Fruit fly (Drosophila melanogaster): ENCODE measurements around the gene Rabex-5.

Gene Rabex-5

DNA sequence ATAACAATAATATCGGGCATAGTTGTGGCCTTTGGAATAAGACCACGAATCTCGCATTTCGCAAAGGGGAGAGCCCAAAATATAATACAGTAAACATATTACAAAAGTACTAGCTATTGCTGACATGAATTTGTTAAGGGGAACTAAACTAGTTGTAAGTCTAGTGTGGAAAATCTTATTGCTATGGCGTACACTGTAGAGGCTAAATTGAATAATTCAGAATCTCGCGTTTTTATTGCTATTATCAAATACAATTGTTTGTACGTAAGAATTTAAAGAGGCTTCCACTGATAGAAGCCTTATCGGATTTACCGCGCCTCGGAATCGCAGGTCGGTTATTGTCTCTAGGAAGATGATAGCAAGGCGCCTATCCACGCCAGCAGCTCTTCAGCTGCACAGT is 9.6 kb downstream of the Rabex-5 start:
- TF ChIP-seq CG11617 (GFP tag; optimal IDR thresholded peaks at IDR 0.05) (no peak), ovo (GFP tag; optimal IDR thresholded peaks at IDR 0.05) (no peak), CG5204 (GFP tag; optimal IDR thresholded peaks at IDR 0.05) (no peak), pad (GFP tag; optimal IDR thresholded peaks at IDR 0.05) (no peak), CG14711 (tag; optimal IDR thresholded peaks at IDR 0.05) (no peak), Clk (GFP tag; optimal IDR thresholded peaks at IDR 0.05) (no peak), CG7045 (GFP tag; optimal IDR thresholded peaks at IDR 0.05) (no peak), CG33017 (tag; optimal IDR thresholded peaks at IDR 0.05) (peak; percentile 21), toe (GFP tag; optimal IDR thresholded peaks at IDR 0.05) (no peak), cic (GFP tag; optimal IDR thresholded peaks at IDR 0.05) (peak; percentile 73), tj (GFP tag; optimal IDR thresholded peaks at IDR 0.05) (no peak), CG12768 (GFP tag; optimal IDR thresholded peaks at IDR 0.05) (peak; percentile 20)

dm6 chr3L:1307005-1307632 is 11.4 kb downstream of the Rabex-5 start, which contains the start of the genes Ctr9 and Nt5a:
Gene Ctr9 (plus strand): TSS chr3L:1307224.
Gene Nt5a (minus strand): TSS chr3L:1307418.
- peak; percentile 57 for TF ChIP-seq tj (GFP tag; optimal IDR thresholded peaks at IDR 0.05)
- no peak for TF ChIP-seq Clk (GFP tag; optimal IDR thresholded peaks at IDR 0.05)
- peak; percentile 22 for TF ChIP-seq ovo (GFP tag; optimal IDR thresholded peaks at IDR 0.05)
- TF ChIP-seq CG7101 (tag; optimal IDR thresholded peaks at IDR 0.05), result peak; percentile 70
- TF ChIP-seq CG12768 (GFP tag; optimal IDR thresholded peaks at IDR 0.05), result peak; percentile 37
- no peak for TF ChIP-seq kay (GFP tag; ENCODE audit: borderline replicate concordance)
- peak; percentile 59 for TF ChIP-seq bab1 (GFP tag; optimal IDR thresholded peaks at IDR 0.05)
- no peak for TF ChIP-seq cnc (optimal IDR thresholded peaks at IDR 0.05)
- peak; percentile 75 for TF ChIP-seq Crg-1 (GFP tag; optimal IDR thresholded peaks at IDR 0.05)
- peak; percentile 78 for TF ChIP-seq Mnt (GFP tag; optimal IDR thresholded peaks at IDR 0.05)
- TF ChIP-seq CG33017 (tag; optimal IDR thresholded peaks at IDR 0.05), result peak; percentile 13
- peak; percentile 86 for TF ChIP-seq CG1620 (GFP tag; optimal IDR thresholded peaks at IDR 0.05)
- no peak for TF ChIP-seq Hr96 (GFP tag; optimal IDR thresholded peaks at IDR 0.05)
- peak; percentile 12 for TF ChIP-seq pad (GFP tag; optimal IDR thresholded peaks at IDR 0.05)
- no peak for TF ChIP-seq CG5204 (GFP tag; optimal IDR thresholded peaks at IDR 0.05)
- TF ChIP-seq toe (GFP tag; optimal IDR thresholded peaks at IDR 0.05), result no peak
- TF ChIP-seq CG11617 (GFP tag; optimal IDR thresholded peaks at IDR 0.05), result peak; percentile 60
- peak; percentile 78 for TF ChIP-seq CG14711 (tag; optimal IDR thresholded peaks at IDR 0.05)
- TF ChIP-seq CG7045 (GFP tag; optimal IDR thresholded peaks at IDR 0.05), result peak; percentile 5
- TF ChIP-seq cic (GFP tag; optimal IDR thresholded peaks at IDR 0.05), result peak; percentile 81

dm6 chr3L:1313039-1313766 is 17.5 kb downstream of the Rabex-5 start, which contains the start of the genes sturkopf and Herc4:
Gene sturkopf (minus strand): TSS chr3L:1313377.
Gene Herc4 (plus strand): TSS chr3L:1313696.
- peak; percentile 83 for TF ChIP-seq Mnt (GFP tag; optimal IDR thresholded peaks at IDR 0.05)
- TF ChIP-seq CG5204 (GFP tag; optimal IDR thresholded peaks at IDR 0.05), result peak; percentile 90
- peak; percentile 91 for TF ChIP-seq tj (GFP tag; optimal IDR thresholded peaks at IDR 0.05)
- no peak for TF ChIP-seq kay (GFP tag; ENCODE audit: borderline replicate concordance)
- peak; percentile 81 for TF ChIP-seq CG33017 (tag; optimal IDR thresholded peaks at IDR 0.05)
- no peak for TF ChIP-seq bab1 (GFP tag; optimal IDR thresholded peaks at IDR 0.05)
- TF ChIP-seq cnc (optimal IDR thresholded peaks at IDR 0.05), result no peak
- no peak for TF ChIP-seq Hr96 (GFP tag; optimal IDR thresholded peaks at IDR 0.05)
- TF ChIP-seq CG7101 (tag; optimal IDR thresholded peaks at IDR 0.05), result peak; percentile 83
- TF ChIP-seq ovo (GFP tag; optimal IDR thresholded peaks at IDR 0.05), result peak; percentile 43
- TF ChIP-seq pad (GFP tag; optimal IDR thresholded peaks at IDR 0.05), result peak; percentile 59
- peak; percentile 82 for TF ChIP-seq CG1620 (GFP tag; optimal IDR thresholded peaks at IDR 0.05)
- peak; percentile 38 for TF ChIP-seq CG12768 (GFP tag; optimal IDR thresholded peaks at IDR 0.05)
- peak; percentile 68 for TF ChIP-seq Crg-1 (GFP tag; optimal IDR thresholded peaks at IDR 0.05)
- peak; percentile 90 for TF ChIP-seq toe (GFP tag; optimal IDR thresholded peaks at IDR 0.05)
- peak; percentile 91 for TF ChIP-seq CG11617 (GFP tag; optimal IDR thresholded peaks at IDR 0.05)
- TF ChIP-seq cic (GFP tag; optimal IDR thresholded peaks at IDR 0.05), result no peak
- TF ChIP-seq Clk (GFP tag; optimal IDR thresholded peaks at IDR 0.05), result peak; percentile 16
- TF ChIP-seq CG14711 (tag; optimal IDR thresholded peaks at IDR 0.05), result peak; percentile 43
- TF ChIP-seq CG7045 (GFP tag; optimal IDR thresholded peaks at IDR 0.05), result peak; percentile 72

DNA sequence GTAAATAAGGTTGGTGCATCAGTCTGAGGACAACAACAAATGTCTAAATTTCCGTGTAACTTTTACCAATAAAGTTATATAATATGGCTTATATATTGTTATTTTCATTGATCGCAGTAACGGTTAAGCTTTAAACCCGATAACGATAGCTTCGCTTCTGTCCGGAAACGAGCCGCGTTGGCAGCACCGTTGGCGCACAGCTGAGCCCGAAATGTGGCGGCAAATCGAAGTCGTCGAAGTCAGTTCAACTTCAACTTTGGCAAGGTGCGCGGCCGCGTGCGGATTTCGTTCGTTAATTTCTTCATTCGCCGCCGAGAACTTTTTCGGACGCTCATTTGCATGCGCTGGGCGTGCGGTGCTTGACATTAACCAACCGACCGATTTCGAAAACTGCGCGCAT is 22.5 kb downstream of the Rabex-5 start, which contains the start of gene Myo61F:
Myo61F (plus strand) TSS at position 240 of the 400 bp plus-strand sequence.
- TF ChIP-seq CG5204 (GFP tag; optimal IDR thresholded peaks at IDR 0.05), result no peak
- no peak for TF ChIP-seq ovo (GFP tag; optimal IDR thresholded peaks at IDR 0.05)
- peak; percentile 54 for TF ChIP-seq bab1 (GFP tag; optimal IDR thresholded peaks at IDR 0.05)
- TF ChIP-seq cnc (optimal IDR thresholded peaks at IDR 0.05), result no peak
- TF ChIP-seq pad (GFP tag; optimal IDR thresholded peaks at IDR 0.05), result no peak
- peak; percentile 28 for TF ChIP-seq Mnt (GFP tag; optimal IDR thresholded peaks at IDR 0.05)
- TF ChIP-seq tj (GFP tag; optimal IDR thresholded peaks at IDR 0.05), result peak; percentile 42

- TF ChIP-seq CG7045 (GFP tag; optimal IDR thresholded peaks at IDR 0.05), result no peak
- TF ChIP-seq ovo (GFP tag; optimal IDR thresholded peaks at IDR 0.05), result no peak
- no peak for TF ChIP-seq cic (GFP tag; optimal IDR thresholded peaks at IDR 0.05)
- TF ChIP-seq CG1620 (GFP tag; optimal IDR thresholded peaks at IDR 0.05), result no peak
- TF ChIP-seq Crg-1 (GFP tag; optimal IDR thresholded peaks at IDR 0.05), result no peak
- no peak for TF ChIP-seq bab1 (GFP tag; optimal IDR thresholded peaks at IDR 0.05)
- TF ChIP-seq CG5204 (GFP tag; optimal IDR thresholded peaks at IDR 0.05), result no peak
- TF ChIP-seq CG12768 (GFP tag; optimal IDR thresholded peaks at IDR 0.05), result no peak
- no peak for TF ChIP-seq CG33017 (tag; optimal IDR thresholded peaks at IDR 0.05)
- no peak for TF ChIP-seq toe (GFP tag; optimal IDR thresholded peaks at IDR 0.05)
- TF ChIP-seq CG7101 (tag; optimal IDR thresholded peaks at IDR 0.05), result no peak
- no peak for TF ChIP-seq Clk (GFP tag; optimal IDR thresholded peaks at IDR 0.05)
- TF ChIP-seq Hr96 (GFP tag; optimal IDR thresholded peaks at IDR 0.05), result no peak
- TF ChIP-seq tj (GFP tag; optimal IDR thresholded peaks at IDR 0.05), result no peak
- TF ChIP-seq CG14711 (tag; optimal IDR thresholded peaks at IDR 0.05), result no peak
- no peak for TF ChIP-seq pad (GFP tag; optimal IDR thresholded peaks at IDR 0.05)
- TF ChIP-seq CG11617 (GFP tag; optimal IDR thresholded peaks at IDR 0.05), result no peak
- no peak for TF ChIP-seq cnc (optimal IDR thresholded peaks at IDR 0.05)
Measured at dm6 chr3L:1319097-1319725, 23.5 kb downstream of the Rabex-5 start.

All from whole organism, adult.